Worm (Caenorhabditis elegans): ENCODE results near the gene srlf-12.
A peak's percentile ranks its signal among the peaks of the same experiment; 100 is the strongest.

srlf-12 gene

DNA sequence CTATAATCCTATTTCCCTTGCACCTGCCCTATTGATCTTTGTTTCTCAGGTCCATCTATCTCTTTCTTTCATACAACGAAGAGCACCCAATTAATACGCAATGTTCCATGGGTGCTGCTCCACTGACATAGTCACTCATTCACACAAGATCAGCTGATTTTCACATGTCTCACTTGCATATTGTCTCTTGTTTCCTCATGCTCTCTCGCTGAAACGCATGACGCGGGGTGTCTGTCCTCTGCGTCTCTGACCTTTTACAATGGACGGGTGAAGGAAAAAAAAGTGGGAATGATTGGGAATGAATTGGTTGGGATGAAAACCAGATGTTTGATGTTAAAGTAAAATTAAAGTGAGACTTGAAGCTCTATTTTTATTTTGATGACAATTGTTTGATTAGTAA lies 43.4 kb upstream of the srlf-12 start (continued):
- TF ChIP-seq aly-2 (tag; optimal IDR thresholded peaks at IDR 0.05), result peak; percentile 67
- TF ChIP-seq xbp-1 (tag; optimal IDR thresholded peaks at IDR 0.05), result peak; percentile 91
- TF ChIP-seq unc-98 (GFP tag; IDR thresholded peaks at IDR 0.05), result peak; percentile 51
- no peak for TF ChIP-seq pag-3 (tag; optimal IDR thresholded peaks at IDR 0.05; ENCODE audit: borderline replicate concordance, insufficient read depth)
- TF ChIP-seq snpc-4 (tag; optimal IDR thresholded peaks at IDR 0.05), result peak; percentile 43
- TF ChIP-seq jun-1 (tag; optimal IDR thresholded peaks at IDR 0.05), result peak; percentile 87
- peak; percentile 63 for TF ChIP-seq aha-1 (tag; optimal IDR thresholded peaks at IDR 0.05)
- TF ChIP-seq nhr-76 (tag; optimal IDR thresholded peaks at IDR 0.05), result no peak

DNA sequence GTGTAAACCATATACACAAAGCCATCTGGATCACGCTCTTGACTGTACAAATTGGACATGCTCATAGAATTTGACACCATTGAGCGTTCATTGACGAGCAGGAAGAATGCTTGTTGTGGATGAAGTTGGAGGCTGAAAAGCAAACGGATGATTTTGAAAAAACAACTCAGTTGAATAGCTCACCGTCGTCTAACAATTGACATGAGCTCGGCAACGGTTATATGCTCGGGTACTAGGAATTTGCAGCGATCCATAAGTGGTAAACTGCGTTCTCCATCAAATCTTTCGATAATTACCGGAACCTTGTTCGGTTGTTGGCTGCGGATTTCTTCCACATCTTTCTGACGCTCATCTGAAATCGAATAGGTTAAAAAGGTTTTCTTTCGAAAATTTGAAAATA lies 42.9 kb upstream of the srlf-12 start:
- TF ChIP-seq hlh-17 (GFP tag; optimal IDR thresholded peaks at IDR 0.05; ENCODE audit: borderline replicate concordance), result no peak
- TF ChIP-seq nhr-76 (tag; optimal IDR thresholded peaks at IDR 0.05), result no peak
- TF ChIP-seq nhr-237 (tag; optimal IDR thresholded peaks at IDR 0.05), result no peak
- no peak for TF ChIP-seq snpc-4 (tag; optimal IDR thresholded peaks at IDR 0.05)
- no peak for TF ChIP-seq zip-4 (GFP tag; optimal IDR thresholded peaks at IDR 0.05)
- no peak for TF ChIP-seq ama-1 (optimal IDR thresholded peaks at IDR 0.05)
- TF ChIP-seq fkh-4 (tag; optimal IDR thresholded peaks at IDR 0.05; ENCODE audit: borderline replicate concordance), result no peak
- TF ChIP-seq isw-1 (GFP tag; IDR thresholded peaks at IDR 0.05), result no peak
- TF ChIP-seq pag-3 (tag; optimal IDR thresholded peaks at IDR 0.05; ENCODE audit: borderline replicate concordance, insufficient read depth), result no peak
- no peak for TF ChIP-seq ceh-63 (GFP tag; optimal IDR thresholded peaks at IDR 0.05)
- no peak for TF ChIP-seq aly-2 (tag; optimal IDR thresholded peaks at IDR 0.05)

DNA sequence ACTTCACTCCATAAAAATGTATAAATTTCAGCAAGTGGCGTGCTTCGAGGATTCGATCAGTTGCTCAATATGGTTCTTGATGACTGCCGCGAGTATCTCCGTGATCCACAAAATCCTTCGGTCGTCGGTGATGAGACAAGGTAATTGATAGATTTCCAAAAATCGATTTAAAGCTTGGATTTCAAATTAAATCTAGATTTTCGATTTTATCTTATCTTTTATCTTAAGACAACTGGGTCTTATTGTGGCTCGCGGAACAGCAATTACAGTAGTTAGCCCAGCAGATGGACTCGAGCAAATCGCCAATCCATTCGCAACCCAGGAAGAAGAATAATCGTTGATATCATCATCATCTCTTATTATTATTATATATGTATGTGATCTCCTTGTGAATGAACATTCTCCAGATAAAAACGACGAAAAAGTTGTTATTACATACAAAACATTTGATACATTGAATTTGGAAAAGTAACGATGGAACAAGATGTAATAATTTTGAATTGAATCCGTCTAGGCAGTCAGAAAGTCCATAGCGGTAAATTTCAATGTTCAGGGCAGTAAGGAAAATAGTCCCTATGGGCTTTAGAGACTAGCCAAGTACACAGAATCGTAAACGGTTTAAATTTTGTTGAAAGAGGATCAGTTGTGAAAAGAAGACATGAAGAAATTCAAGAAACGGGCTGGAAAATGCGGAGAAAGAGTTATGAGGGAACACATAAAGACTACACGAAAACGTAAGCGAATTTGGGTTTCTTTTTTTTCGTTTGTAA lies 42.1 kb upstream of the srlf-12 start:
- TF ChIP-seq hpl-2 (GFP tag; optimal IDR thresholded peaks at IDR 0.05) (no peak), aha-1 (tag; optimal IDR thresholded peaks at IDR 0.05) (no peak), pax-3 (tag; optimal IDR thresholded peaks at IDR 0.05) (no peak), nhr-90 (tag; optimal IDR thresholded peaks at IDR 0.05; ENCODE audit: poor library complexity) (peak; percentile 39), sup-37 (GFP tag; optimal IDR thresholded peaks at IDR 0.05) (no peak), isw-1 (GFP tag; IDR thresholded peaks at IDR 0.05) (no peak), skn-1 (tag; optimal IDR thresholded peaks at IDR 0.05) (no peak), mab-9 (GFP tag; IDR thresholded peaks at IDR 0.05) (no peak), ets-5 (GFP tag; IDR thresholded peaks at IDR 0.05) (no peak), egl-27 (tag; optimal IDR thresholded peaks at IDR 0.05) (no peak), nhr-85 (tag) (peak; percentile 57), lsy-2 (tag; optimal IDR thresholded peaks at IDR 0.05) (peak in 1 of 2 experiments; percentile 15), mep-1 (tag; optimal IDR thresholded peaks at IDR 0.05) (no peak), zip-4 (GFP tag; optimal IDR thresholded peaks at IDR 0.05) (peak; percentile 16), unc-30 (tag; optimal IDR thresholded peaks at IDR 0.05) (no peak), snu-23 (GFP tag; optimal IDR thresholded peaks at IDR 0.05) (no peak), alr-1 (tag; optimal IDR thresholded peaks at IDR 0.05; ENCODE audit: borderline replicate concordance) (no peak), rnt-1 (tag; optimal IDR thresholded peaks at IDR 0.05) (peak; percentile 8), nhr-20 (tag; optimal IDR thresholded peaks at IDR 0.05) (no peak), elt-3 (tag; optimal IDR thresholded peaks at IDR 0.05) (no peak), ama-1 (optimal IDR thresholded peaks at IDR 0.05) (peak; percentile 84), lin-13 (GFP tag; optimal IDR thresholded peaks at IDR 0.05) (no peak), ceh-88 (GFP tag; IDR thresholded peaks at IDR 0.05) (peak; percentile 44; the same call in 1 of the 2 replicates), lin-14 (GFP tag; optimal IDR thresholded peaks at IDR 0.05) (peak; percentile 14), nhr-71 (tag; optimal IDR thresholded peaks at IDR 0.05) (peak; percentile 57), ztf-11 (tag; optimal IDR thresholded peaks at IDR 0.05) (no peak), irx-1 (tag; optimal IDR thresholded peaks at IDR 0.05) (peak; percentile 22), nhr-19 (GFP tag; conservative IDR thresholded peaks at IDR 0.05) (peak; percentile 21; the same call in 1 of the 2 replicates), C34B4.2 (tag; optimal IDR thresholded peaks at IDR 0.05) (no peak), nhr-47 (tag; optimal IDR thresholded peaks at IDR 0.05) (peak; percentile 34), pqm-1 (tag; optimal IDR thresholded peaks at IDR 0.05) (no peak), elt-2 (tag; optimal IDR thresholded peaks at IDR 0.05) (peak; percentile 31), efl-1 (optimal IDR thresholded peaks at IDR 0.05) (no peak), efl-1 (GFP tag; optimal IDR thresholded peaks at IDR 0.05 in 1 of 2) (peak in 1 of 2 experiments; percentile 80), swsn-7 (tag; optimal IDR thresholded peaks at IDR 0.05) (peak; percentile 1), tlp-1 (tag; optimal IDR thresholded peaks at IDR 0.05) (no peak)

Measured in whole organism, L1 larva.